Worm (Caenorhabditis elegans) whole organism, mixed stage, embryonic: ENCODE results near the gene snu-13.

Source experiments
- M03D4.4 ChIP-seq: sonication (generic microtip); optimal IDR thresholded peaks from 2 replicates; lab custom pipeline; 2017; ENCODE audit warnings: mild to moderate bottlenecking, missing genetic modification characterization, missing compliant biosample characterization
- bed-3 ChIP-seq: fragments of 200-800 bp; sonication (Bioruptor generic); optimal IDR thresholded peaks from 3 replicates; lab custom pipeline; 2018; ENCODE audit warnings: mild to moderate bottlenecking, missing genetic modification characterization, moderate library complexity, missing compliant biosample characterization
- ceh-39 ChIP-seq: fragments of 150-350 bp; optimal IDR thresholded peaks from 2 replicates; lab custom pipeline; 2014; ENCODE audit warnings: missing biosample characterization, missing genetic modification characterization
- ceh-43 ChIP-seq: fragments of 200-800 bp; sonication (Bioruptor generic); optimal IDR thresholded peaks from 2 replicates; lab custom pipeline; 2018; ENCODE audit warnings: mild to moderate bottlenecking, missing genetic modification characterization, moderate library complexity, missing compliant biosample characterization
- ceh-83 ChIP-seq: fragments of 200-800 bp; sonication (Bioruptor generic); optimal IDR thresholded peaks from 2 replicates; lab custom pipeline; 2018; ENCODE audit warnings: mild to moderate bottlenecking, missing genetic modification characterization, missing compliant biosample characterization
- ces-1 ChIP-seq: fragments of 150-350 bp; optimal IDR thresholded peaks from 2 replicates; lab custom pipeline; 2014; ENCODE audit warnings: missing biosample characterization, missing genetic modification reagents, missing genetic modification characterization
- elt-1 ChIP-seq: sonication (generic microtip); optimal IDR thresholded peaks from 2 replicates; lab custom pipeline; 2017; ENCODE audit warnings: missing genetic modification characterization, mild to moderate bottlenecking, missing compliant biosample characterization, antibody characterized with exemption, moderate library complexity, borderline replicate concordance; ENCODE audit not compliant: insufficient read depth
- elt-3 ChIP-seq: fragments of 150-350 bp; optimal IDR thresholded peaks from 2 replicates; lab custom pipeline; 2014; ENCODE audit warnings: missing biosample characterization, missing genetic modification characterization
- flh-1 ChIP-seq: fragments of 200-800 bp; sonication (Bioruptor generic); optimal IDR thresholded peaks from 2 replicates; lab custom pipeline; 2018; ENCODE audit warnings: mild to moderate bottlenecking, missing genetic modification characterization, moderate library complexity, missing compliant biosample characterization
- ham-2 ChIP-seq: fragments of 200-800 bp; sonication (Bioruptor generic); optimal IDR thresholded peaks from 2 replicates; lab custom pipeline; 2018; ENCODE audit warnings: mild to moderate bottlenecking, missing genetic modification characterization, missing compliant biosample characterization
- hlh-1 ChIP-seq: fragments of 150-350 bp; optimal IDR thresholded peaks from 2 replicates; lab custom pipeline; 2014; ENCODE audit warnings: missing biosample characterization, missing genetic modification reagents, missing genetic modification characterization
- lin-13 ChIP-seq: fragments of 150-350 bp; optimal IDR thresholded peaks from 2 replicates; lab custom pipeline; 2014; ENCODE audit warnings: missing biosample characterization, missing genetic modification characterization
- lin-32 ChIP-seq: fragments of 200-800 bp; sonication (Bioruptor generic); optimal IDR thresholded peaks from 2 replicates; lab custom pipeline; 2018; ENCODE audit warnings: mild to moderate bottlenecking, missing genetic modification characterization, missing compliant biosample characterization
- lsy-2 ChIP-seq: fragments of 150-350 bp; optimal IDR thresholded peaks from 2 replicates; lab custom pipeline; 2014; ENCODE audit warnings: missing biosample characterization, missing genetic modification characterization
- mab-5 ChIP-seq: fragments of 150-350 bp; optimal IDR thresholded peaks from 2 replicates; lab custom pipeline; 2014; ENCODE audit warnings: missing biosample characterization, missing genetic modification characterization
- mep-1 ChIP-seq: fragments of 150-350 bp; optimal IDR thresholded peaks from 2 replicates; lab custom pipeline; 2017; ENCODE audit warnings: missing biosample characterization, missing genetic modification reagents, missing genetic modification characterization, inconsistent platforms
- mls-2 ChIP-seq: sonication (generic microtip); optimal IDR thresholded peaks from 2 replicates; lab custom pipeline; 2016; ENCODE audit warnings: mild to moderate bottlenecking, missing genetic modification characterization, moderate library complexity, missing compliant biosample characterization
- nhr-12 ChIP-seq: fragments of 150-350 bp; optimal IDR thresholded peaks from 2 replicates; lab custom pipeline; 2014; ENCODE audit warnings: missing biosample characterization, missing genetic modification characterization
- nhr-237 ChIP-seq: fragments of 150-350 bp; optimal IDR thresholded peaks from 2 replicates; lab custom pipeline; 2014; ENCODE audit warnings: missing biosample characterization, missing genetic modification characterization
- nhr-28 ChIP-seq: fragments of 150-350 bp; optimal IDR thresholded peaks from 2 replicates; lab custom pipeline; 2014; ENCODE audit warnings: missing biosample characterization, missing genetic modification characterization
- pha-4 ChIP-seq: fragments of 150-350 bp; optimal IDR thresholded peaks from 2 replicates; lab custom pipeline; 2018; ENCODE audit warnings: missing biosample characterization, missing genetic modification reagents, missing genetic modification characterization
- sem-2 ChIP-seq: fragments of 200-800 bp; sonication (Bioruptor generic); optimal IDR thresholded peaks from 2 replicates; lab custom pipeline; 2018; ENCODE audit warnings: mild to moderate bottlenecking, missing genetic modification characterization, missing compliant biosample characterization
- snpc-4 ChIP-seq: fragments of 150-350 bp; optimal IDR thresholded peaks from 2 replicates; lab custom pipeline; 2014; ENCODE audit warnings: missing biosample characterization, missing genetic modification characterization
- sptf-1 ChIP-seq: sonication (generic microtip); optimal IDR thresholded peaks from 2 replicates; lab custom pipeline; 2017; ENCODE audit warnings: mild to moderate bottlenecking, missing genetic modification characterization, moderate library complexity, missing compliant biosample characterization
- tbx-8 ChIP-seq: fragments of 200-800 bp; sonication (Bioruptor generic); optimal IDR thresholded peaks from 2 replicates; lab custom pipeline; 2018; ENCODE audit warnings: mild to moderate bottlenecking, missing genetic modification characterization, moderate library complexity, missing compliant biosample characterization
- unc-120 ChIP-seq: sonication (generic microtip); optimal IDR thresholded peaks from 2 replicates; lab custom pipeline; 2017; ENCODE audit warnings: missing genetic modification characterization, missing compliant biosample characterization; ENCODE audit not compliant: poor library complexity, severe bottlenecking
- unc-39 ChIP-seq: fragments of 150-350 bp; optimal IDR thresholded peaks from 2 replicates; lab custom pipeline; 2014; ENCODE audit warnings: missing biosample characterization, missing genetic modification characterization
- unc-62 ChIP-seq: fragments of 150-350 bp; optimal IDR thresholded peaks from 2 replicates; lab custom pipeline; 2014; ENCODE audit warnings: missing biosample characterization, missing genetic modification reagents, missing genetic modification characterization
- zip-8 ChIP-seq: fragments of 150-350 bp; optimal IDR thresholded peaks from 2 replicates; lab custom pipeline; 2014; ENCODE audit warnings: missing biosample characterization, missing genetic modification characterization
- ztf-11 ChIP-seq: fragments of 150-350 bp; optimal IDR thresholded peaks from 2 replicates; lab custom pipeline; 2014; ENCODE audit warnings: missing biosample characterization, missing genetic modification characterization

snu-13 gene

ce11 chrII:10658576-10659256 is at the start of gene snu-13, which contains the start of gene rsp-7:
Gene snu-13 (minus strand): TSS chrII:10658626.
Gene rsp-7 (plus strand): TSS chrII:10659206.
- TF ChIP-seq nhr-237 (tag; lab: Kevin White, UChicago) (peak; percentile 69), lin-13 (peak; percentile 61), mls-2 (no peak), tbx-8 (GFP tag; lab: Kevin White, UChicago) (no peak), unc-62 (GFP tag; lab: Kevin White, UChicago) (peak; percentile 31), unc-39 (tag; lab: Kevin White, UChicago) (no peak), lin-32 (GFP tag; lab: Kevin White, UChicago) (no peak), lsy-2 (peak; percentile 70), sem-2 (no peak), mep-1 (peak; percentile 87), ham-2 (GFP tag; lab: Kevin White, UChicago) (no peak), M03D4.4 (no peak), elt-3 (tag; lab: Kevin White, UChicago) (no peak), unc-120 (tag; lab: Kevin White, UChicago) (peak; percentile 72), ces-1 (GFP tag; lab: Kevin White, UChicago) (peak; percentile 34), hlh-1 (tag; lab: Kevin White, UChicago) (peak; percentile 57), ceh-39 (peak; percentile 52)

- TF ChIP-seq bed-3 (GFP tag; lab: Kevin White, UChicago) (no peak), elt-1 (tag; lab: Kevin White, UChicago) (no peak), nhr-28 (no peak), mab-5 (tag; lab: Kevin White, UChicago) (no peak), zip-8 (tag; lab: Kevin White, UChicago) (no peak), unc-120 (tag; lab: Kevin White, UChicago) (no peak), ces-1 (GFP tag; lab: Kevin White, UChicago) (no peak), hlh-1 (tag; lab: Kevin White, UChicago) (no peak), snpc-4 (no peak), flh-1 (GFP tag; lab: Kevin White, UChicago) (no peak), mep-1 (no peak), unc-62 (GFP tag; lab: Kevin White, UChicago) (no peak), sptf-1 (tag; lab: Kevin White, UChicago) (no peak), unc-39 (tag; lab: Kevin White, UChicago) (no peak), ztf-11 (tag; lab: Kevin White, UChicago) (no peak), ceh-39 (no peak), lin-32 (GFP tag; lab: Kevin White, UChicago) (no peak), ham-2 (GFP tag; lab: Kevin White, UChicago) (no peak)
- TF ChIP-seq, all 35 proteins: peak for 0
Measured at ce11 chrII:10707439-10708096, 49.1 kb upstream of the snu-13 start.

ce11 chrII:10706901-10707300 is 48.5 kb upstream of the snu-13 start, which contains the start of gene col-80:
Gene col-80 (plus strand): TSS chrII:10707201.
- no peak for TF ChIP-seq pha-4
- TF ChIP-seq ceh-83 (GFP tag; lab: Kevin White, UChicago), result no peak
- no peak for TF ChIP-seq unc-39 (tag; lab: Kevin White, UChicago)
- no peak for TF ChIP-seq ceh-43 (GFP tag; lab: Kevin White, UChicago)
- no peak for TF ChIP-seq mab-5 (tag; lab: Kevin White, UChicago)
- no peak for TF ChIP-seq flh-1 (GFP tag; lab: Kevin White, UChicago)
- no peak for TF ChIP-seq tbx-8 (GFP tag; lab: Kevin White, UChicago)
- TF ChIP-seq bed-3 (GFP tag; lab: Kevin White, UChicago), result no peak

DNA sequence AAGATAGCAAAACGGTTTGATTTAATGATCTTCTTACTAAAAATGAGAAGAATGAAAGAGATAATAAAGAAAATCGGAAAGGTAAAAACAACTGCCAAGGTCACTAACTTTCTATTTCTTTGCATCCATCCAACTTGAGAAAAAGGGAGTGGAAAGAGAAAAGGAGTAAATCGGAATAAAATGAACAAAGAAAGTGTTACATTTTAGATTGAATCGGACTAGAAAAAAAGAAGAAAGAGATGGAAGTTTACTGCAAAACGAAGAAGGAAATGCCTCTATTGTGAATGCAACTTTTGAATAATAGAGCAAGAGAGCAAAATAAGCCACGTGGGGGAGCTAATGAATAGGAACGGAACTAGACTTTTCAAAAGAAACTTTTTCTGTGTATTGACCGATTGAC is 47.6 kb upstream of the snu-13 start:
- TF ChIP-seq lsy-2 (no peak), pha-4 (no peak), mls-2 (no peak), tbx-8 (GFP tag; lab: Kevin White, UChicago) (no peak), unc-120 (tag; lab: Kevin White, UChicago) (no peak), unc-62 (GFP tag; lab: Kevin White, UChicago) (no peak), ztf-11 (tag; lab: Kevin White, UChicago) (no peak), sptf-1 (tag; lab: Kevin White, UChicago) (no peak), bed-3 (GFP tag; lab: Kevin White, UChicago) (no peak), lin-13 (no peak), nhr-237 (tag; lab: Kevin White, UChicago) (no peak), nhr-12 (tag; lab: Kevin White, UChicago) (no peak), mep-1 (no peak), elt-3 (tag; lab: Kevin White, UChicago) (no peak), lin-32 (GFP tag; lab: Kevin White, UChicago) (no peak)
